Worm (Caenorhabditis elegans): ENCODE results near the gene C53A5.2.

Gene C53A5.2

ce11 chrV:14481401-14481800 lies 41.6 kb downstream of the C53A5.2 start, which contains the start of gene R02D5.7:
Gene R02D5.7 (minus strand): TSS chrV:14481501.
- TF ChIP-seq unc-120 (tag; optimal IDR thresholded peaks at IDR 0.05; ENCODE audit: poor library complexity, severe bottlenecking) (no peak), elt-1 (tag; optimal IDR thresholded peaks at IDR 0.05; ENCODE audit: borderline replicate concordance, insufficient read depth) (no peak), bed-3 (GFP tag; optimal IDR thresholded peaks at IDR 0.05) (no peak)

- TF ChIP-seq sem-2 (GFP tag; optimal IDR thresholded peaks at IDR 0.05): no peak
- TF ChIP-seq lsy-2 (tag; optimal IDR thresholded peaks at IDR 0.05): no peak
- no peak for TF ChIP-seq bed-3 (GFP tag; optimal IDR thresholded peaks at IDR 0.05)
- no peak for TF ChIP-seq M03D4.4 (tag; optimal IDR thresholded peaks at IDR 0.05)
- TF ChIP-seq mls-2 (tag; optimal IDR thresholded peaks at IDR 0.05): no peak
- TF ChIP-seq lin-32 (GFP tag; optimal IDR thresholded peaks at IDR 0.05): no peak
- TF ChIP-seq flh-1 (GFP tag; optimal IDR thresholded peaks at IDR 0.05): no peak
- no peak for TF ChIP-seq lin-13 (tag; optimal IDR thresholded peaks at IDR 0.05)
- TF ChIP-seq unc-62 (GFP tag; optimal IDR thresholded peaks at IDR 0.05): no peak
- TF ChIP-seq tbx-8 (GFP tag; optimal IDR thresholded peaks at IDR 0.05): no peak
- TF ChIP-seq pha-4 (tag; optimal IDR thresholded peaks at IDR 0.05): no peak
- TF ChIP-seq blmp-1 (tag; optimal IDR thresholded peaks at IDR 0.05): no peak
- no peak for TF ChIP-seq mep-1 (tag; optimal IDR thresholded peaks at IDR 0.05)
Measured at ce11 chrV:14480533-14480932, 42.5 kb downstream of the C53A5.2 start.

ce11 chrV:14478979-14479378 lies 44.0 kb downstream of the C53A5.2 start, which contains the start of gene clec-55:
Gene clec-55 (plus strand): TSS chrV:14479279.
- TF ChIP-seq mls-2 (tag; optimal IDR thresholded peaks at IDR 0.05): no peak
- TF ChIP-seq zip-8 (tag; optimal IDR thresholded peaks at IDR 0.05): no peak
- no peak for TF ChIP-seq nhr-76 (tag; optimal IDR thresholded peaks at IDR 0.05)
- no peak for TF ChIP-seq nhr-28 (tag; optimal IDR thresholded peaks at IDR 0.05)
- no peak for TF ChIP-seq mep-1 (tag; optimal IDR thresholded peaks at IDR 0.05)
- no peak for TF ChIP-seq cnd-1 (tag; optimal IDR thresholded peaks at IDR 0.05)
- TF ChIP-seq bed-3 (GFP tag; optimal IDR thresholded peaks at IDR 0.05): no peak
- TF ChIP-seq ces-1 (GFP tag; optimal IDR thresholded peaks at IDR 0.05): no peak
- TF ChIP-seq ceh-83 (GFP tag; optimal IDR thresholded peaks at IDR 0.05): no peak
- TF ChIP-seq unc-39 (tag; optimal IDR thresholded peaks at IDR 0.05): no peak
- TF ChIP-seq pha-4 (tag; optimal IDR thresholded peaks at IDR 0.05): no peak

- TF ChIP-seq tbx-8 (GFP tag; optimal IDR thresholded peaks at IDR 0.05) (no peak), drap-1 (GFP tag; optimal IDR thresholded peaks at IDR 0.05) (no peak), blmp-1 (tag; optimal IDR thresholded peaks at IDR 0.05) (no peak)
Measured at ce11 chrV:14476680-14477079, 46.3 kb downstream of the C53A5.2 start, which contains the start of gene clec-54. Gene clec-54 (plus strand): TSS chrV:14476903.

ce11 chrV:14474099-14474498 lies 48.9 kb downstream of the C53A5.2 start, which contains the start of gene clec-56:
Gene clec-56 (plus strand): TSS chrV:14474399.
- no peak for TF ChIP-seq flh-1 (GFP tag; optimal IDR thresholded peaks at IDR 0.05)
- TF ChIP-seq ztf-11 (tag; optimal IDR thresholded peaks at IDR 0.05): no peak
